Worm (Caenorhabditis elegans): ENCODE measurements around the gene K02D10.4.

ce11 chrIII:8824556-8824955 is 44.7 kb upstream of the K02D10.4 start:
- TF ChIP-seq alr-1 (tag; optimal IDR thresholded peaks at IDR 0.05): no peak
- TF ChIP-seq nhr-77 (tag; optimal IDR thresholded peaks at IDR 0.05): no peak
- TF ChIP-seq peb-1 (tag; optimal IDR thresholded peaks at IDR 0.05): no peak
- TF ChIP-seq unc-62 (GFP tag; optimal IDR thresholded peaks at IDR 0.05): no peak
- no peak for TF ChIP-seq nhr-12 (tag; optimal IDR thresholded peaks at IDR 0.05)
- no peak for TF ChIP-seq aly-2 (tag; optimal IDR thresholded peaks at IDR 0.05)
- no peak for TF ChIP-seq nhr-23 (tag; optimal IDR thresholded peaks at IDR 0.05)
- no peak for TF ChIP-seq R02D3.7 (tag; optimal IDR thresholded peaks at IDR 0.05)
- no peak for TF ChIP-seq ama-1 (optimal IDR thresholded peaks at IDR 0.05)
- TF ChIP-seq F13H6.1 (tag; optimal IDR thresholded peaks at IDR 0.05): no peak
- no peak for TF ChIP-seq ceh-82 (tag; optimal IDR thresholded peaks at IDR 0.05)
